Comparison of ENCODE assay signal across 1 fruit fly cellular context in the genomic region with DNA sequence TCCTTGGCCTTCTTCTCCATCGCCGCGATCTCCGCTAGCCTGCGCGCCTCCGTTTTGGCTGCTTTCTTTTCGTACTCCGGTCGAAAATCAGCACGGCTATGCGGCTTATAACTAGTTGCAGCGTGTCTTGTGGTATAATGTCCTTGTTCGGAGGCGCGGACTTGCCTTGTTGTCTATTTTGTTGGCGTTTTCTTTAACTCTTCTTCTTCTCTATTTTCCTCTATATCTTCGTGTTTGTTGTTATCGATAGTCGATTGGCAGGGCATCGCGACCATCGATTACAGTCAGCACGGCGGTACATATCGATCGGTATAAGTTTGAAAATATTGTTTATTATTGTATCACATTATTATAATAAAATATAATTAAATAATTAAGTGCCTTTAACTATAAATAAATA.
TF ChIP-seq lines count a peak whose summit lies in the region.

A gene (minus strand): TSS at position 204 of the 400 bp plus-strand sequence.

TF ChIP-seq in whole organism, embryonic, 481 proteins besides CTCF, POLR2A, EP300 and RAD21 (continued from another document):
- TF ChIP-seq CG8924 (tag; optimal IDR thresholded peaks at IDR 0.05; lab: Kevin White, UChicago): peak; percentile 13
- TF ChIP-seq Dll (GFP tag; IDR thresholded peaks at IDR 0.05; lab: Robert Waterston, UW; ENCODE audit: partially characterized antibody): peak; percentile 88
- TF ChIP-seq Sry-δ (GFP tag; optimal IDR thresholded peaks at IDR 0.05; lab: Kevin White, UChicago): peak; percentile 55
- no peak for TF ChIP-seq ash1 (GFP tag; optimal IDR thresholded peaks at IDR 0.05; lab: Kevin White, UChicago)
- peak; percentile 85 for TF ChIP-seq E2f2 (GFP tag; IDR thresholded peaks at IDR 0.05; lab: Robert Waterston, UW)
- TF ChIP-seq en (GFP tag; optimal IDR thresholded peaks at IDR 0.05; lab: Kevin White, UChicago): no peak
- peak; percentile 79 for TF ChIP-seq MESR4 (GFP tag; optimal IDR thresholded peaks at IDR 0.05; lab: Kevin White, UChicago)
- TF ChIP-seq sna (GFP tag; IDR thresholded peaks at IDR 0.05; lab: Robert Waterston, UW; ENCODE audit: partially characterized antibody): peak; percentile 85
- no peak for TF ChIP-seq pb (GFP tag; optimal IDR thresholded peaks at IDR 0.05; lab: Kevin White, UChicago)
- peak; percentile 80 for TF ChIP-seq CG16813 (GFP tag; IDR thresholded peaks at IDR 0.05; lab: Robert Waterston, UW; ENCODE audit: partially characterized antibody)
- TF ChIP-seq CG10979 (tag; optimal IDR thresholded peaks at IDR 0.05; lab: Kevin White, UChicago): no peak
- TF ChIP-seq CG2202 (tag; optimal IDR thresholded peaks at IDR 0.05; lab: Kevin White, UChicago): no peak
- TF ChIP-seq Scr (GFP tag; IDR thresholded peaks at IDR 0.05; lab: Robert Waterston, UW; ENCODE audit: partially characterized antibody): peak; percentile 85
- peak; percentile 79 for TF ChIP-seq CG7963 (GFP tag; IDR thresholded peaks at IDR 0.05; lab: Robert Waterston, UW; ENCODE audit: partially characterized antibody)
- TF ChIP-seq vnd (GFP tag; IDR thresholded peaks at IDR 0.05; lab: Robert Waterston, UW; ENCODE audit: partially characterized antibody): peak; percentile 79
- TF ChIP-seq CG2129 (GFP tag; IDR thresholded peaks at IDR 0.05; lab: Robert Waterston, UW; ENCODE audit: partially characterized antibody): peak; percentile 44; the same call in 1 of the 2 replicates
- TF ChIP-seq CG42726 (GFP tag; IDR thresholded peaks at IDR 0.05; lab: Robert Waterston, UW; ENCODE audit: partially characterized antibody): peak; percentile 37; the same call in 1 of the 2 replicates
- TF ChIP-seq CG6791 (GFP tag; IDR thresholded peaks at IDR 0.05; lab: Robert Waterston, UW; ENCODE audit: partially characterized antibody): peak; percentile 90
- TF ChIP-seq HmgZ (tag; optimal IDR thresholded peaks at IDR 0.05; lab: Kevin White, UChicago): no peak
- peak; percentile 71 for TF ChIP-seq hbn (GFP tag; IDR thresholded peaks at IDR 0.05; lab: Robert Waterston, UW; ENCODE audit: partially characterized antibody)
- peak; percentile 90 for TF ChIP-seq zen2 (GFP tag; IDR thresholded peaks at IDR 0.05; lab: Robert Waterston, UW; ENCODE audit: partially characterized antibody)
- 0 out of 3 replicates have a peak, but pooled peaks have one; percentile 40 for TF ChIP-seq CG34422 (GFP tag; IDR thresholded peaks at IDR 0.05; lab: Robert Waterston, UW)
- TF ChIP-seq inv (GFP tag; IDR thresholded peaks at IDR 0.05; lab: Robert Waterston, UW; ENCODE audit: partially characterized antibody): peak; percentile 74
- no peak for TF ChIP-seq dm (GFP tag; optimal IDR thresholded peaks at IDR 0.05; lab: Kevin White, UChicago)
- TF ChIP-seq CG15514 (GFP tag; optimal IDR thresholded peaks at IDR 0.05; lab: Kevin White, UChicago): peak; percentile 62
- TF ChIP-seq CG13287 (GFP tag; IDR thresholded peaks at IDR 0.05; lab: Robert Waterston, UW; ENCODE audit: partially characterized antibody): peak; percentile 96
- TF ChIP-seq Myb (GFP tag; optimal IDR thresholded peaks at IDR 0.05; lab: Kevin White, UChicago): peak; percentile 53
- peak; percentile 52 for TF ChIP-seq pzg (GFP tag; optimal IDR thresholded peaks at IDR 0.05; lab: Kevin White, UChicago)
- TF ChIP-seq CG8089 (GFP tag; optimal IDR thresholded peaks at IDR 0.05; lab: Kevin White, UChicago): no peak
- TF ChIP-seq Dp (GFP tag; optimal IDR thresholded peaks at IDR 0.05; lab: Kevin White, UChicago): peak; percentile 86
- peak; percentile 17 for TF ChIP-seq CG12659 (GFP tag; optimal IDR thresholded peaks at IDR 0.05; lab: Kevin White, UChicago)
- TF ChIP-seq psq (GFP tag; optimal IDR thresholded peaks at IDR 0.05; lab: Kevin White, UChicago): no peak
- no peak for TF ChIP-seq tx (GFP tag; optimal IDR thresholded peaks at IDR 0.05; lab: Kevin White, UChicago)
- TF ChIP-seq dan (GFP tag; IDR thresholded peaks at IDR 0.05; lab: Robert Waterston, UW): no peak
- TF ChIP-seq eyg (GFP tag; optimal IDR thresholded peaks at IDR 0.05; lab: Kevin White, UChicago): no peak
- peak; percentile 79 for TF ChIP-seq tna (GFP tag; IDR thresholded peaks at IDR 0.05; lab: Robert Waterston, UW; ENCODE audit: partially characterized antibody)
- TF ChIP-seq bcd (GFP tag; optimal IDR thresholded peaks at IDR 0.05; lab: Kevin White, UChicago): no peak
- peak; percentile 81 for TF ChIP-seq CG2116 (GFP tag; optimal IDR thresholded peaks at IDR 0.05; lab: Kevin White, UChicago)
- peak; percentile 26 for TF ChIP-seq CG14710 (tag; optimal IDR thresholded peaks at IDR 0.05; lab: Kevin White, UChicago)
- peak; percentile 3 for TF ChIP-seq CoRest (tag; optimal IDR thresholded peaks at IDR 0.05; lab: Kevin White, UChicago)
- TF ChIP-seq pum (GFP tag; optimal IDR thresholded peaks at IDR 0.05; lab: Kevin White, UChicago): no peak
- no peak for TF ChIP-seq PHDP (tag; optimal IDR thresholded peaks at IDR 0.05; lab: Kevin White, UChicago)
- TF ChIP-seq Rfx (GFP tag; IDR thresholded peaks at IDR 0.05; lab: Robert Waterston, UW): no peak
- no peak for TF ChIP-seq CG14441 (GFP tag; IDR thresholded peaks at IDR 0.05; lab: Robert Waterston, UW)
- peak; percentile 58 for TF ChIP-seq CG4617 (GFP tag; optimal IDR thresholded peaks at IDR 0.05; lab: Kevin White, UChicago; ENCODE audit: borderline replicate concordance)
- peak; percentile 91 for TF ChIP-seq CG34224 (GFP tag; IDR thresholded peaks at IDR 0.05; lab: Robert Waterston, UW; ENCODE audit: partially characterized antibody)
- TF ChIP-seq pfk (GFP tag; optimal IDR thresholded peaks at IDR 0.05; lab: Kevin White, UChicago): no peak
- peak; percentile 92 for TF ChIP-seq Dref (GFP tag; IDR thresholded peaks at IDR 0.05; lab: Robert Waterston, UW)
- peak; percentile 22 for TF ChIP-seq CG17829 (tag; optimal IDR thresholded peaks at IDR 0.05; lab: Kevin White, UChicago)
- peak; percentile 33 for TF ChIP-seq CG2712 (tag; optimal IDR thresholded peaks at IDR 0.05; lab: Kevin White, UChicago)
- peak; percentile 87 for TF ChIP-seq bbx (GFP tag; IDR thresholded peaks at IDR 0.05; lab: Robert Waterston, UW; ENCODE audit: partially characterized antibody)
- TF ChIP-seq CG18599 (GFP tag; optimal IDR thresholded peaks at IDR 0.05; lab: Kevin White, UChicago): no peak
- TF ChIP-seq CG11093 (GFP tag; IDR thresholded peaks at IDR 0.05; lab: Robert Waterston, UW): no peak
- TF ChIP-seq jigr1 (GFP tag; IDR thresholded peaks at IDR 0.05; lab: Robert Waterston, UW): no peak
- TF ChIP-seq CrebB (tag; optimal IDR thresholded peaks at IDR 0.05; lab: Kevin White, UChicago): no peak
- TF ChIP-seq knrl (GFP tag; IDR thresholded peaks at IDR 0.05; lab: Robert Waterston, UW; ENCODE audit: partially characterized antibody): peak; percentile 77
- TF ChIP-seq nerfin-2 (GFP tag; IDR thresholded peaks at IDR 0.05; lab: Robert Waterston, UW; ENCODE audit: partially characterized antibody): peak; percentile 73
- TF ChIP-seq D (optimal IDR thresholded peaks at IDR 0.05; lab: Kevin White, UChicago): no peak
- no peak for TF ChIP-seq D (GFP tag; optimal IDR thresholded peaks at IDR 0.05; lab: Kevin White, UChicago)
- TF ChIP-seq unc-4 (GFP tag; IDR thresholded peaks at IDR 0.05; lab: Robert Waterston, UW; ENCODE audit: partially characterized antibody): peak; percentile 85
- no peak for TF ChIP-seq Sry-β (GFP tag; optimal IDR thresholded peaks at IDR 0.05; lab: Kevin White, UChicago)
- TF ChIP-seq CG10267 (tag; optimal IDR thresholded peaks at IDR 0.05; lab: Kevin White, UChicago): peak; percentile 43
- no peak for TF ChIP-seq CG17912 (GFP tag; optimal IDR thresholded peaks at IDR 0.05; lab: Kevin White, UChicago)
- no peak for TF ChIP-seq NFAT (GFP tag; IDR thresholded peaks at IDR 0.05; lab: Robert Waterston, UW)
- peak; percentile 80 for TF ChIP-seq Doc3 (GFP tag; IDR thresholded peaks at IDR 0.05; lab: Robert Waterston, UW; ENCODE audit: partially characterized antibody)
- peak; percentile 95 for TF ChIP-seq CG17385 (GFP tag; optimal IDR thresholded peaks at IDR 0.05; lab: Kevin White, UChicago)
- peak; percentile 71 for TF ChIP-seq stwl (tag; optimal IDR thresholded peaks at IDR 0.05; lab: Kevin White, UChicago)
- TF ChIP-seq YL-1 (GFP tag; optimal IDR thresholded peaks at IDR 0.05; lab: Kevin White, UChicago): peak; percentile 37
- TF ChIP-seq CG12299 (tag; optimal IDR thresholded peaks at IDR 0.05; lab: Kevin White, UChicago): no peak
- TF ChIP-seq Hr78 (GFP tag; optimal IDR thresholded peaks at IDR 0.05; lab: Kevin White, UChicago): no peak
- TF ChIP-seq lbe (GFP tag; optimal IDR thresholded peaks at IDR 0.05; lab: Kevin White, UChicago): no peak
- peak; percentile 62 for TF ChIP-seq MBD-R2 (GFP tag; IDR thresholded peaks at IDR 0.05; lab: Robert Waterston, UW)
- peak; percentile 9 for TF ChIP-seq CG12391 (tag; optimal IDR thresholded peaks at IDR 0.05; lab: Kevin White, UChicago)
- TF ChIP-seq Xrp1 (GFP tag; IDR thresholded peaks at IDR 0.05; lab: Robert Waterston, UW): no peak
- TF ChIP-seq ac (GFP tag; optimal IDR thresholded peaks at IDR 0.05; lab: Kevin White, UChicago): no peak
- peak; percentile 88 for TF ChIP-seq amos (GFP tag; IDR thresholded peaks at IDR 0.05; lab: Robert Waterston, UW; ENCODE audit: partially characterized antibody)
- TF ChIP-seq CG17612 (GFP tag; IDR thresholded peaks at IDR 0.05; lab: Robert Waterston, UW): no peak
- no peak for TF ChIP-seq CG11398 (GFP tag; optimal IDR thresholded peaks at IDR 0.05; lab: Kevin White, UChicago)
- no peak for TF ChIP-seq ken (GFP tag; IDR thresholded peaks at IDR 0.05; lab: Robert Waterston, UW)
- no peak for TF ChIP-seq CG13624 (GFP tag; optimal IDR thresholded peaks at IDR 0.05; lab: Kevin White, UChicago)
- no peak for TF ChIP-seq CG10462 (GFP tag; optimal IDR thresholded peaks at IDR 0.05; lab: Kevin White, UChicago)
- no peak for TF ChIP-seq C15 (GFP tag; IDR thresholded peaks at IDR 0.05; lab: Robert Waterston, UW)
- peak; percentile 76 for TF ChIP-seq ato (GFP tag; IDR thresholded peaks at IDR 0.05; lab: Robert Waterston, UW; ENCODE audit: partially characterized antibody)
- no peak for TF ChIP-seq CG8359 (GFP tag; optimal IDR thresholded peaks at IDR 0.05; lab: Kevin White, UChicago; ENCODE audit: borderline replicate concordance)
